Worm (Caenorhabditis elegans): ENCODE measurements around the gene T04A6.1.

T04A6.1 gene

DNA sequence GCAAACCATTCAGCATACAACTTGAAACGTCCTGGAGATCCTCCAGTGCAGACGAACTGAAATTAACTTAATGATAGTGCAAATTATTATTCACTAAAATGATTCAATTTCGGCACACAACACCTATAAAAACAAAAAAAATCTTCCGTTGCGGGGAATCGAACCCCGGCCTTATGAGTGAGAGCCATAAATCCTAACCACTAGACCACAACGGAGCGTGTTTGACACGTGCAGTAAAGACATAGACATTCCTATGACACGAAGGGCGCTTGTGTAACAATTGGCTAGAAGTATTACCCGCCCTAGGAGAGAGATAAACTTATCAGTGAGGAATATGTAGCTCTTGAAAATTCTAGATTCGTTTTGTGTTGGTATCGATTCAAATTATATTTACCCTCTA, 25.7 kb downstream of the T04A6.1 start (continued):
- TF ChIP-seq ztf-7 (tag; optimal IDR thresholded peaks at IDR 0.05) (no peak), F49E8.2 (tag; optimal IDR thresholded peaks at IDR 0.05; ENCODE audit: borderline replicate concordance) (peak; percentile 37), daf-12 (tag; optimal IDR thresholded peaks at IDR 0.05) (no peak), dpl-1 (GFP tag; optimal IDR thresholded peaks at IDR 0.05) (peak; percentile 3), unc-39 (tag; optimal IDR thresholded peaks at IDR 0.05) (no peak), vab-7 (GFP tag; IDR thresholded peaks at IDR 0.05) (peak; percentile 82), zag-1 (tag; optimal IDR thresholded peaks at IDR 0.05) (no peak), Y75B8A.6 (GFP tag; IDR thresholded peaks at IDR 0.05) (0 out of 2 replicates have a peak, but pooled peaks have one; percentile 59)

ce11 chrIII:7643084-7643483, 26.8 kb downstream of the T04A6.1 start, which contains the start of gene upp-1:
TSS of gene upp-1 (minus strand) at chrIII:7643101.
- TF ChIP-seq fkh-10 (GFP tag; optimal IDR thresholded peaks at IDR 0.05) (peak; percentile 8), lsy-2 (tag; optimal IDR thresholded peaks at IDR 0.05) (peak in 1 of 2 experiments; percentile 45), F37D6.2 (tag; optimal IDR thresholded peaks at IDR 0.05) (no peak), lin-29 (GFP tag; IDR thresholded peaks at IDR 0.05) (no peak), spr-3 (GFP tag; optimal IDR thresholded peaks at IDR 0.05) (no peak), daf-16 (GFP tag; optimal IDR thresholded peaks at IDR 0.05) (no peak), daf-16 (tag; optimal IDR thresholded peaks at IDR 0.05) (no peak), hlh-30 (tag; optimal IDR thresholded peaks at IDR 0.05; ENCODE audit: insufficient read depth) (peak; percentile 57), ctbp-1 (GFP tag; IDR thresholded peaks at IDR 0.05) (peak; percentile 49; the same call in 1 of the 2 replicates), egl-43 (GFP tag; IDR thresholded peaks at IDR 0.05) (no peak), ces-1 (GFP tag; optimal IDR thresholded peaks at IDR 0.05) (peak; percentile 20), hif-1 (tag; optimal IDR thresholded peaks at IDR 0.05) (peak; percentile 16 to 96), aha-1 (tag) (peak; percentile 100), unc-62 (GFP tag; optimal IDR thresholded peaks at IDR 0.05 in 1 of 2) (peak in 1 of 2 experiments; percentile 56), unc-62 (tag; optimal IDR thresholded peaks at IDR 0.05) (no peak)

DNA sequence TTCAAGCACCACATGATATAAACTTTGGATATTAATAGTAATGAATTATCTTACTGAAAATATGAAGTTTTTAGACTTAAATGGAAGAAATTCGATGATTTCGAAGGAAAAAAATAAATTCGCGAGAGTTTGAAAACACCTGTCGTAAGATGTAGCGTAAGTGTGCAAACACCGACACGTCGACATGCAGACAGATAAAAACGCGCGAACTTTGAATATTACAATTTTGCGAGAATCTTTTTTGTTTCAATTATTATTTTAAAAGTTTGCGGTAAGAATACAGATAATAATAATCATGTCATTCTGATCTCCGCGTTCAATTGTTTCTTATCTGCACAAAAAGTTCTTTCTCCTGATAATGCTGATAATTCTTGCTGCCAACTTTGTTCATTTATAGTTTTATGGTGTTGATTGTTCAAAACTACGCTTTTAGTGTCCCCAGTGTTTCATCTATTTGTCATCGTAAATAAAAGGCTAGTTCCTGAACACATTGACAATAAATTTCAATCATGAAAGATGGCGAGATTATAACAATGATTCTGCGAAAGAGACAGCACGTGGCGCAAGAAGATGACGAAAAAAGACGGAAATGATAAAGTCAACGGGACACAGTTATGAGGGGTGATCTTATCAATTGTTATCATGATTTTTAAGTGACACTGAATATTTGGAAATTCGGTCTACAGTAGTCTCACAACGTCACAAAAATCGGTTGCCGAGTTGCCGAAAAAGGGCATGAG, 27.7 kb downstream of the T04A6.1 start:
- 0 out of 2 replicates have a peak, but pooled peaks have one; percentile 53 for TF ChIP-seq nhr-41 (GFP tag; IDR thresholded peaks at IDR 0.05)
- TF ChIP-seq mdl-1 (tag; optimal IDR thresholded peaks at IDR 0.05) = peak in 1 of 2 experiments; percentile 89
- no peak for TF ChIP-seq attf-4 (tag; optimal IDR thresholded peaks at IDR 0.05)
- no peak for TF ChIP-seq fos-1 (tag; optimal IDR thresholded peaks at IDR 0.05)
- TF ChIP-seq php-3 (GFP tag; IDR thresholded peaks at IDR 0.05) = peak; percentile 96
- TF ChIP-seq tag-97 (GFP tag; IDR thresholded peaks at IDR 0.05) = no peak
- peak; percentile 74 for TF ChIP-seq hlh-30 (tag; optimal IDR thresholded peaks at IDR 0.05; ENCODE audit: insufficient read depth)
- no peak for TF ChIP-seq T26A8.4 (GFP tag; IDR thresholded peaks at IDR 0.05)
- no peak for TF ChIP-seq saeg-2 (GFP tag; IDR thresholded peaks at IDR 0.05)
- peak; percentile 28 for TF ChIP-seq dpl-1 (GFP tag; optimal IDR thresholded peaks at IDR 0.05)
- TF ChIP-seq lsy-2 (tag; optimal IDR thresholded peaks at IDR 0.05) = peak in 1 of 2 experiments; percentile 78
- TF ChIP-seq nhr-10 (tag; optimal IDR thresholded peaks at IDR 0.05) = peak; percentile 45
- TF ChIP-seq ceh-82 (tag; optimal IDR thresholded peaks at IDR 0.05) = no peak
- peak; percentile 83 for TF ChIP-seq nhr-102 (tag; optimal IDR thresholded peaks at IDR 0.05)
- TF ChIP-seq mep-1 (tag; optimal IDR thresholded peaks at IDR 0.05) = peak; percentile 68
- no peak for TF ChIP-seq cey-2 (tag; optimal IDR thresholded peaks at IDR 0.05; ENCODE audit: borderline replicate concordance, insufficient read depth)
- peak; percentile 86 for TF ChIP-seq dve-1 (tag; optimal IDR thresholded peaks at IDR 0.05; ENCODE audit: insufficient read depth)
- TF ChIP-seq duxl-1 (tag; optimal IDR thresholded peaks at IDR 0.05; ENCODE audit: poor library complexity) = peak; percentile 8
- TF ChIP-seq aha-1 (tag) = peak; percentile 9
- no peak for TF ChIP-seq F49E8.2 (tag; optimal IDR thresholded peaks at IDR 0.05; ENCODE audit: borderline replicate concordance)
- no peak for TF ChIP-seq D1046.2 (GFP tag; IDR thresholded peaks at IDR 0.05)
- peak; percentile 88 for TF ChIP-seq dmd-6 (GFP tag; IDR thresholded peaks at IDR 0.05)
- TF ChIP-seq mxl-3 (GFP tag; optimal IDR thresholded peaks at IDR 0.05) = peak; percentile 95
- TF ChIP-seq pqm-1 (tag; optimal IDR thresholded peaks at IDR 0.05) = peak; percentile 95
- TF ChIP-seq ceh-62 (tag; optimal IDR thresholded peaks at IDR 0.05) = no peak
- TF ChIP-seq nhr-48 (tag; optimal IDR thresholded peaks at IDR 0.05) = peak; percentile 65
- no peak for TF ChIP-seq spr-1 (tag; optimal IDR thresholded peaks at IDR 0.05)
- TF ChIP-seq lin-1 (GFP tag; IDR thresholded peaks at IDR 0.05) = peak; percentile 74
- no peak for TF ChIP-seq ZK546.5 (tag; optimal IDR thresholded peaks at IDR 0.05)

Data from whole organism, L4 larva.